Fruit fly (Drosophila melanogaster): Measurements from ENCODE around the gene byn.

dm6 chr3L:11975811-11976210 lies 48.3 kb downstream of the byn start, which contains the start of gene CG43896:
- TF ChIP-seq CG8478 (optimal IDR thresholded peaks at IDR 0.05): no peak
- TF ChIP-seq CTCF (optimal IDR thresholded peaks at IDR 0.05): no peak

Data from S2 (cell line).